Worm (Caenorhabditis elegans) whole organism, late embryonic: ENCODE data around the gene srab-3.

Experiments used
- C08G9.2 ChIP-seq: sonication (generic microtip); optimal IDR thresholded peaks from 2 replicates; lab custom pipeline; 2016; ENCODE audit warnings: mild to moderate bottlenecking, missing genetic modification characterization, moderate library complexity, missing compliant biosample characterization
- C38D4.7 ChIP-seq: fragments of 200-800 bp; sonication (Bioruptor generic); optimal IDR thresholded peaks from 2 replicates; lab custom pipeline; 2018; ENCODE audit warnings: mild to moderate bottlenecking, missing genetic modification characterization, moderate library complexity, missing compliant biosample characterization
- ceh-34 ChIP-seq: sonication (generic microtip); optimal IDR thresholded peaks from 2 replicates; lab custom pipeline; 2016; ENCODE audit warnings: mild to moderate bottlenecking, missing genetic modification characterization, missing compliant biosample characterization
- che-1 ChIP-seq: sonication (generic microtip); optimal IDR thresholded peaks from 2 replicates; lab custom pipeline; 2016; ENCODE audit warnings: mild to moderate bottlenecking, missing genetic modification characterization, missing compliant biosample characterization
- pha-2 ChIP-seq: sonication (generic microtip); optimal IDR thresholded peaks from 2 replicates; lab custom pipeline; 2017; ENCODE audit warnings: mild to moderate bottlenecking, missing genetic modification characterization, missing compliant biosample characterization

ce11 chrV:5088311-5088710 lies 19.4 kb downstream of the srab-3 start:
- TF ChIP-seq che-1: no peak
- TF ChIP-seq ceh-34 (tag; lab: Kevin White, UChicago): no peak
- no peak for TF ChIP-seq C08G9.2
- no peak for TF ChIP-seq C38D4.7 (GFP tag; lab: Kevin White, UChicago)
- no peak for TF ChIP-seq pha-2
